Fruit fly (Drosophila melanogaster) whole organism, wandering third instar larva: Measurements from ENCODE around the gene CG10560.

Source experiments
- Abd-B ChIP-seq: fragments of >200 bp; optimal IDR thresholded peaks from 2 replicates; lab custom pipeline; 2017; ENCODE audit warnings: missing biosample characterization, missing genetic modification characterization
- CG32264 ChIP-seq: fragments of 200-800 bp; sonication (Bioruptor generic); optimal IDR thresholded peaks from 2 replicates; lab custom pipeline; 2016; ENCODE audit warnings: missing biosample characterization, missing genetic modification characterization
- CG9705 ChIP-seq: fragments of 200-800 bp; sonication (Bioruptor generic); optimal IDR thresholded peaks from 2 replicates; lab custom pipeline; 2018; ENCODE audit warnings: missing biosample characterization, mild to moderate bottlenecking, missing genetic modification characterization
- CrebA ChIP-seq: fragments of 200-800 bp; sonication (Bioruptor generic); optimal IDR thresholded peaks from 2 replicates; lab custom pipeline; 2016; ENCODE audit warnings: missing biosample characterization, mild to moderate bottlenecking, missing genetic modification characterization, borderline replicate concordance
- Dfd ChIP-seq: fragments of >200 bp; optimal IDR thresholded peaks from 2 replicates; lab custom pipeline; 2017; ENCODE audit warnings: missing biosample characterization, missing genetic modification characterization
- Dif ChIP-seq: fragments of 200-275, 200-300 bp; sonication (Bioruptor generic); optimal IDR thresholded peaks from 2 replicates; lab custom pipeline; 2018; ENCODE audit warnings: missing biosample characterization, missing genetic modification characterization; ENCODE audit not compliant: partially characterized antibody
- GATAd ChIP-seq: sonication (Bioruptor generic); optimal IDR thresholded peaks from 2 replicates; lab custom pipeline; 2016; ENCODE audit warnings: missing biosample characterization, missing genetic modification characterization
- HLH106 ChIP-seq: fragments of 200-800 bp; optimal IDR thresholded peaks from 3 replicates; lab custom pipeline; 2019; ENCODE audit warnings: missing biosample characterization, mild to moderate bottlenecking, missing genetic modification characterization, moderate library complexity
- Hnf4 ChIP-seq: fragments of 200-800 bp; sonication (Bioruptor generic); optimal IDR thresholded peaks from 2 replicates; lab custom pipeline; 2016; ENCODE audit warnings: missing biosample characterization, mild to moderate bottlenecking, missing genetic modification characterization
- Hr78 ChIP-seq: fragments of >200 bp; optimal IDR thresholded peaks from 2 replicates; lab custom pipeline; 2017; ENCODE audit warnings: missing biosample characterization, missing genetic modification characterization
- Hr83 ChIP-seq: fragments of 200-300 bp; sonication (Bioruptor generic); optimal IDR thresholded peaks from 2 replicates; lab custom pipeline; 2016; ENCODE audit warnings: missing biosample characterization, mild to moderate bottlenecking, missing genetic modification characterization, moderate library complexity; ENCODE audit not compliant: poor library complexity, severe bottlenecking
- Jra ChIP-seq: sonication (Bioruptor generic); optimal IDR thresholded peaks from 2 replicates; lab custom pipeline; 2016; ENCODE audit warnings: missing biosample characterization, missing genetic modification characterization
- Mio ChIP-seq: sonication (Bioruptor generic); optimal IDR thresholded peaks from 2 replicates; lab custom pipeline; 2016; ENCODE audit warnings: missing biosample characterization, missing genetic modification characterization
- N ChIP-seq: fragments of >200 bp; optimal IDR thresholded peaks from 2 replicates; lab custom pipeline; 2018; ENCODE audit warnings: missing biosample characterization, missing external identifiers, missing genetic modification characterization
- Rel ChIP-seq, 2 experiments: fragments of 200-800 bp; sonication (Bioruptor generic) in 1 of 2; optimal IDR thresholded peaks; 2 replicates in 1 of 2; 3 replicates in 1 of 2; lab custom pipeline; 2016 to 2019; ENCODE audit warnings: mild to moderate bottlenecking in 2 of 2, missing biosample characterization in 2 of 2, missing genetic modification characterization in 2 of 2, moderate library complexity in 1 of 2
- Sp1 ChIP-seq: fragments of 200-800 bp; sonication (Bioruptor generic); optimal IDR thresholded peaks from 3 replicates; lab custom pipeline; 2019; ENCODE audit warnings: missing biosample characterization, mild to moderate bottlenecking, missing genetic modification characterization, moderate library complexity
- Vsx2 ChIP-seq: fragments of 200-300, 225-300 bp; sonication (Bioruptor generic); optimal IDR thresholded peaks from 2 replicates; lab custom pipeline; 2018; ENCODE audit warnings: missing biosample characterization, missing genetic modification characterization; ENCODE audit not compliant: partially characterized antibody
- brk ChIP-seq: fragments of 200-800 bp; sonication (Bioruptor generic); optimal IDR thresholded peaks from 2 replicates; lab custom pipeline; 2016; ENCODE audit warnings: missing biosample characterization, mild to moderate bottlenecking, missing genetic modification characterization
- dl ChIP-seq, 2 experiments: fragments of 175-275, 200-275 bp in 1 of 2; fragments of 200-275 bp in 1 of 2; sonication (Bioruptor generic); optimal IDR thresholded peaks; lab custom pipeline; 2018; ENCODE audit warnings: mild to moderate bottlenecking in 2 of 2, missing biosample characterization in 2 of 2, missing genetic modification characterization in 2 of 2, moderate library complexity in 2 of 2; ENCODE audit not compliant: partially characterized antibody in 2 of 2, insufficient read depth in 1 of 2
- dmrt93B ChIP-seq: fragments of 200-800 bp; sonication (Bioruptor generic); optimal IDR thresholded peaks from 2 replicates; lab custom pipeline; 2018; ENCODE audit warnings: missing biosample characterization, mild to moderate bottlenecking, missing genetic modification characterization
- ey ChIP-seq: fragments of 200-800 bp; sonication (Bioruptor generic); optimal IDR thresholded peaks from 2 replicates; lab custom pipeline; 2016; ENCODE audit warnings: missing biosample characterization, missing genetic modification characterization
- foxo ChIP-seq, 2 experiments: fragments of 200-800 bp; sonication (Bioruptor generic); optimal IDR thresholded peaks; 2 replicates in 1 of 2; 3 replicates in 1 of 2; lab custom pipeline; 2016 to 2017; ENCODE audit warnings: missing biosample characterization in 2 of 2, missing genetic modification characterization in 2 of 2
- fru ChIP-seq: fragments of 200-800 bp; sonication (Bioruptor generic); optimal IDR thresholded peaks from 3 replicates; lab custom pipeline; 2016; ENCODE audit warnings: missing biosample characterization, mild to moderate bottlenecking, missing genetic modification characterization
- h ChIP-seq: fragments of 200-800 bp; sonication (Bioruptor generic); optimal IDR thresholded peaks from 3 replicates; lab custom pipeline; 2016; ENCODE audit warnings: missing biosample characterization, mild to moderate bottlenecking, missing genetic modification characterization
- jim ChIP-seq: fragments of 175-275, 200-325 bp; sonication (Bioruptor generic); optimal IDR thresholded peaks from 2 replicates; lab custom pipeline; 2016; ENCODE audit warnings: missing biosample characterization, mild to moderate bottlenecking, missing genetic modification characterization
- lola ChIP-seq: fragments of >200 bp; optimal IDR thresholded peaks from 2 replicates; lab custom pipeline; 2017; ENCODE audit warnings: missing biosample characterization, missing genetic modification characterization
- pan ChIP-seq: fragments of >200 bp; optimal IDR thresholded peaks from 2 replicates; lab custom pipeline; 2017
- psq ChIP-seq: fragments of 200-800 bp; sonication (Bioruptor generic); optimal IDR thresholded peaks from 3 replicates; lab custom pipeline; 2017; ENCODE audit warnings: missing biosample characterization, mild to moderate bottlenecking, missing genetic modification characterization, moderate library complexity
- sage ChIP-seq: fragments of 200-800 bp; sonication (Bioruptor generic); optimal IDR thresholded peaks from 2 replicates; lab custom pipeline; 2016; ENCODE audit warnings: missing biosample characterization, mild to moderate bottlenecking, missing genetic modification characterization
- sv ChIP-seq: fragments of 200-800 bp; sonication (Bioruptor generic); optimal IDR thresholded peaks from 3 replicates; lab custom pipeline; 2016; ENCODE audit warnings: missing biosample characterization, missing genetic modification characterization
- usp ChIP-seq: fragments of >200 bp; optimal IDR thresholded peaks from 2 replicates; lab custom pipeline; 2017; ENCODE audit warnings: missing biosample characterization, missing genetic modification characterization
- woc ChIP-seq: sonication (Bioruptor generic); optimal IDR thresholded peaks from 2 replicates; lab custom pipeline; 2016; ENCODE audit warnings: missing biosample characterization, mild to moderate bottlenecking, missing genetic modification characterization

CG10560 gene

dm6 chr3R:25320051-25320705, at the start of gene CG10560:
Gene CG10560, minus strand, starts transcription at chr3R:25320101.
- TF ChIP-seq woc (GFP tag; lab: Kevin White, UChicago) (no peak), Mio (GFP tag; lab: Kevin White, UChicago) (no peak), CrebA (GFP tag; lab: Kevin White, UChicago) (no peak), N (GFP tag; lab: Kevin White, UChicago) (no peak), lola (no peak), ey (GFP tag; lab: Kevin White, UChicago) (no peak), Rel (GFP tag; optimal IDR thresholded peaks at IDR 0.05; lab: Kevin White, UChicago) (no peak), Rel (tag; optimal IDR thresholded peaks at IDR 0.05; lab: Kevin White, UChicago) (no peak)
- TF ChIP-seq, all 38 proteins: peak for 0

dm6 chr3R:25357985-25358384, 38.1 kb upstream of the CG10560 start, which contains the start of gene ND-49L:
Gene ND-49L, plus strand, starts transcription at chr3R:25358285.
- TF ChIP-seq Dif (GFP tag; lab: Kevin White, UChicago), result no peak
- no peak for TF ChIP-seq Abd-B (GFP tag; lab: Kevin White, UChicago)
- TF ChIP-seq brk (GFP tag; lab: Kevin White, UChicago), result no peak
- no peak for TF ChIP-seq Hr83 (GFP tag; lab: Kevin White, UChicago)
- no peak for TF ChIP-seq sage (GFP tag; lab: Kevin White, UChicago)
- no peak for TF ChIP-seq jim (GFP tag; lab: Kevin White, UChicago)
- TF ChIP-seq pan (lab: Kevin White, UChicago), result no peak
- TF ChIP-seq Mio (GFP tag; lab: Kevin White, UChicago), result no peak
- no peak for TF ChIP-seq sv (GFP tag; lab: Kevin White, UChicago)
- no peak for TF ChIP-seq Hr78 (GFP tag; lab: Kevin White, UChicago)
- TF ChIP-seq CG32264 (GFP tag; lab: Kevin White, UChicago), result no peak
- TF ChIP-seq foxo (GFP tag; optimal IDR thresholded peaks at IDR 0.05; lab: Kevin White, UChicago), result no peak
- no peak for TF ChIP-seq ey (GFP tag; lab: Kevin White, UChicago)
- no peak for TF ChIP-seq GATAd
- TF ChIP-seq h (GFP tag; lab: Kevin White, UChicago), result no peak
- no peak for TF ChIP-seq usp (GFP tag; lab: Kevin White, UChicago)
- TF ChIP-seq CG9705 (GFP tag; lab: Kevin White, UChicago), result no peak
- TF ChIP-seq dmrt93B (GFP tag; lab: Kevin White, UChicago), result no peak
- TF ChIP-seq, all 38 proteins: peak for 0

dm6 chr3R:25346899-25347298, 27.0 kb upstream of the CG10560 start, which contains the start of gene tobi:
Gene tobi, minus strand, starts transcription at chr3R:25346921.
- no peak for TF ChIP-seq Dif (GFP tag; lab: Kevin White, UChicago)
- TF ChIP-seq brk (GFP tag; lab: Kevin White, UChicago), result no peak
- no peak for TF ChIP-seq GATAd
- TF ChIP-seq ey (GFP tag; lab: Kevin White, UChicago), result no peak
- TF ChIP-seq sv (GFP tag; lab: Kevin White, UChicago), result no peak
- no peak for TF ChIP-seq fru
- no peak for TF ChIP-seq N (GFP tag; lab: Kevin White, UChicago)
- TF ChIP-seq Hnf4 (GFP tag; lab: Kevin White, UChicago), result no peak
- no peak for TF ChIP-seq usp (GFP tag; lab: Kevin White, UChicago)
- TF ChIP-seq Sp1 (GFP tag; lab: Kevin White, UChicago), result no peak
- TF ChIP-seq sage (GFP tag; lab: Kevin White, UChicago), result no peak
- no peak for TF ChIP-seq Hr83 (GFP tag; lab: Kevin White, UChicago)
- TF ChIP-seq psq (GFP tag; lab: Kevin White, UChicago), result no peak
- no peak for TF ChIP-seq woc (GFP tag; lab: Kevin White, UChicago)
- TF ChIP-seq dl (GFP tag; optimal IDR thresholded peaks at IDR 0.05; lab: Kevin White, UChicago; ENCODE audit: insufficient read depth in 1 of 2, partially characterized antibody in 2 of 2), result no peak
- TF ChIP-seq Hr78 (GFP tag; lab: Kevin White, UChicago), result no peak
- no peak for TF ChIP-seq CG9705 (GFP tag; lab: Kevin White, UChicago)
- TF ChIP-seq HLH106 (tag; lab: Kevin White, UChicago), result no peak
- no peak for TF ChIP-seq Jra (GFP tag; lab: Kevin White, UChicago)
- no peak for TF ChIP-seq pan (lab: Kevin White, UChicago)

- no peak for TF ChIP-seq pan (lab: Kevin White, UChicago)
- no peak for TF ChIP-seq sage (GFP tag; lab: Kevin White, UChicago)
- TF ChIP-seq dl (GFP tag; optimal IDR thresholded peaks at IDR 0.05; lab: Kevin White, UChicago; ENCODE audit: insufficient read depth in 1 of 2, partially characterized antibody in 2 of 2), result no peak
- TF ChIP-seq h (GFP tag; lab: Kevin White, UChicago), result no peak
- no peak for TF ChIP-seq dmrt93B (GFP tag; lab: Kevin White, UChicago)
- TF ChIP-seq HLH106 (tag; lab: Kevin White, UChicago), result no peak
- no peak for TF ChIP-seq Mio (GFP tag; lab: Kevin White, UChicago)
- TF ChIP-seq foxo (GFP tag; optimal IDR thresholded peaks at IDR 0.05; lab: Kevin White, UChicago), result no peak
- TF ChIP-seq Sp1 (GFP tag; lab: Kevin White, UChicago), result no peak
- TF ChIP-seq Vsx2, result no peak
- TF ChIP-seq Jra (GFP tag; lab: Kevin White, UChicago), result no peak
- no peak for TF ChIP-seq Hnf4 (GFP tag; lab: Kevin White, UChicago)
- TF ChIP-seq Dfd (GFP tag; lab: Kevin White, UChicago), result no peak
Observed at dm6 chr3R:25339952-25340351, 20.1 kb upstream of the CG10560 start, which contains the start of gene rha. Gene rha, plus strand, starts transcription at chr3R:25340252.
